Worm (Caenorhabditis elegans): ENCODE results near the gene M03E7.3.
A peak's percentile ranks its signal among the peaks of the same experiment; 100 is the strongest.

Gene M03E7.3

DNA sequence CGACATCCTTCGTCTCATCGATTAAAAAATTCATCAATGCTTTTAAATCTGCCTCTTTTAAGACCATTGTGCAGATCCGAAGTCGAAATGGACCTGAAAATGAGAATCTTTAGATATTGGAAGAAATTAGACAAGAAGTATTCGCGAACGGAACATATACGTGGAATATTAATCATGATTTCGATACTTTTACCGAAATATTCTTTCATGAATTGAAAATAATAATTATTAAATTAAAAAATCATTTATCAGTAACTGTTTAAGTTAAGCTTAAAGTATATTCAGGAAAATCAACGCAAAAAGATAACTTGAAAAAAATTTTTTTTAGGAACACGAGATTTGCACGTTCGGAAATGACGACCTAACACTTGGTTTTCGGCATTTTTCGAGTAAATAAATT is 13.6 kb upstream of the M03E7.3 start, which contains the start of gene CD4.8:
CD4.8 (minus strand) TSS at position 101 of the 400 bp plus-strand sequence.
- TF ChIP-seq T22C8.4 (GFP tag; IDR thresholded peaks at IDR 0.05), result no peak
- TF ChIP-seq cog-1 (tag; optimal IDR thresholded peaks at IDR 0.05), result no peak
- no peak for TF ChIP-seq klf-2 (GFP tag; conservative IDR thresholded peaks at IDR 0.05)
- TF ChIP-seq ztf-23 (GFP tag; IDR thresholded peaks at IDR 0.05), result no peak

ce11 chrV:5606255-5606654 is 8.6 kb upstream of the M03E7.3 start, which contains the start of gene CD4.1:
Gene CD4.1, plus strand, starts transcription at chrV:5606555.
- no peak for TF ChIP-seq tab-1 (GFP tag; IDR thresholded peaks at IDR 0.05)
- no peak for TF ChIP-seq klf-2 (GFP tag; conservative IDR thresholded peaks at IDR 0.05)
- no peak for TF ChIP-seq cog-1 (tag; optimal IDR thresholded peaks at IDR 0.05)
- TF ChIP-seq ztf-29 (GFP tag; IDR thresholded peaks at IDR 0.05), result no peak
- no peak for TF ChIP-seq T22C8.4 (GFP tag; IDR thresholded peaks at IDR 0.05)
- TF ChIP-seq med-1 (GFP tag; optimal IDR thresholded peaks at IDR 0.05; ENCODE audit: insufficient read depth), result no peak
- TF ChIP-seq ztf-23 (GFP tag; IDR thresholded peaks at IDR 0.05), result no peak
- no peak for TF ChIP-seq flt-1 (GFP tag; IDR thresholded peaks at IDR 0.05)
- no peak for TF ChIP-seq ref-1 (GFP tag; conservative IDR thresholded peaks at IDR 0.05)

DNA sequence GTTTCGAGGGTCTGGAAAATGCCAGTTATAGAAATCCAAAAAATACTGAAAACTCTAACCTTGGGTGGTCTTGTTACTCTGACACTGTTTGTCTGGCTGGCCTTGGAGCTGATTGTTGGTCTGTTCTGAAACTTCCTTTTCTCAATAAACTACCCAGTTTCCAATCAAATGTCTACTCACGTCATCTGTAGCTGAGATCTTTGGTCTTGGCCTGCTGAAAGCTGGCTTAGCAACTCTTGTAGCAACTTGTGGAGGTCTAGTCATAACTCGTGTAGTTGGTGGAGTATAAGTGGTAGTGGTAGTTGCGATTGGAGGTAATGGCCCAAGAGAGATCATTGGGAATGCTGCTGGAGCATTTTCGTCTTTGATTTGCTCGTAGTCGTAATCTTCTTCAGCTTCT is 4.6 kb upstream of the M03E7.3 start:
- TF ChIP-seq klf-2 (GFP tag; conservative IDR thresholded peaks at IDR 0.05) (no peak), T22C8.4 (GFP tag; IDR thresholded peaks at IDR 0.05) (no peak), cog-1 (tag; optimal IDR thresholded peaks at IDR 0.05) (no peak), flt-1 (GFP tag; IDR thresholded peaks at IDR 0.05) (no peak), ref-1 (GFP tag; conservative IDR thresholded peaks at IDR 0.05) (no peak), med-1 (GFP tag; optimal IDR thresholded peaks at IDR 0.05; ENCODE audit: insufficient read depth) (no peak), tab-1 (GFP tag; IDR thresholded peaks at IDR 0.05) (no peak), ztf-23 (GFP tag; IDR thresholded peaks at IDR 0.05) (no peak), ztf-29 (GFP tag; IDR thresholded peaks at IDR 0.05) (no peak)

DNA sequence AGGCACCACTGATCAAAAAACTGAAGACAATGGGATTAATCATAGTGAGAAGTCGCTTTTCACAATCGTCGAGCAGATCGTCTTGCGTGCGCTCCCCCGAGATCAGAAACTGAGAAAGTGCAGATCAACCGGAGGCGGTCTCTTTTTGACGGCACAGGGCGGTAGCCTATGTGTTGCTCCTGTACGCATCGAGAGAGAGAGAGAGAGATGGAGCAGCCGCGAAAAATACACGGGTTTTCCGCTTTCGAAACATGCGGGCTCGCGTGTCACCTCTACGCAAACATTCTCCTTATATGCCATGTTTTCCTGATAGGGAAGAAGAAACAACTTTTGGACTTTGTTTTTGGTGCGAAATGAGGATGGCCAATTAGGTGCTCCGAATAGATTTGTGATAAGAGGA is 1.7 kb upstream of the M03E7.3 start, which contains the start of gene lrpc-1:
lrpc-1 (minus strand) TSS at position 101 of the 400 bp plus-strand sequence.
- TF ChIP-seq ztf-23 (GFP tag; IDR thresholded peaks at IDR 0.05), result 0 out of 2 replicates have a peak, but pooled peaks have one; percentile 13
- TF ChIP-seq med-1 (GFP tag; optimal IDR thresholded peaks at IDR 0.05; ENCODE audit: insufficient read depth), result no peak
- no peak for TF ChIP-seq T22C8.4 (GFP tag; IDR thresholded peaks at IDR 0.05)

ce11 chrV:5617301-5617700 is 2.5 kb downstream of the M03E7.3 start, which contains the start of gene M03E7.2:
Gene M03E7.2, plus strand, starts transcription at chrV:5617601.
- TF ChIP-seq ztf-23 (GFP tag; IDR thresholded peaks at IDR 0.05), result no peak
- no peak for TF ChIP-seq ref-1 (GFP tag; conservative IDR thresholded peaks at IDR 0.05)
- TF ChIP-seq flt-1 (GFP tag; IDR thresholded peaks at IDR 0.05), result no peak
- TF ChIP-seq med-1 (GFP tag; optimal IDR thresholded peaks at IDR 0.05; ENCODE audit: insufficient read depth), result no peak
- no peak for TF ChIP-seq cog-1 (tag; optimal IDR thresholded peaks at IDR 0.05)
- no peak for TF ChIP-seq ztf-29 (GFP tag; IDR thresholded peaks at IDR 0.05)
- no peak for TF ChIP-seq tab-1 (GFP tag; IDR thresholded peaks at IDR 0.05)

DNA sequence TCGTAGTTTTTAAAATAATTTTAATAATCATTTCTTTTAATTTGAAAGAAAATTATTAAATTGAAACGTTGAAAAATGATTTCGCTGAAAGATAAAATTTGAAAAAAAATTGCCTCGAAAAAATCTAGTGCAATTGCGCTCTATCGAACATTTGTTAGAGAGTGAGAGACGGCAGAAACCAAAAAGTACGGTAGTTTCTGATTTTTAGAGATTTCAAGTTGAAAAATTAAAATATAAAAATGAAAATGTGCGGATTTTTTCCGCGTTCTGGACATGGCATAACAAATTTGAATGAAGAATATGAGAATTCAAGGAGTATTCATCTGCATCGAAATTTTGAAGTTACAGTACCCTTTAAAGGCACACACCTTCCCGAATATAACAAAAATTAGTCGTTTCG is 4.5 kb downstream of the M03E7.3 start:
- no peak for TF ChIP-seq klf-2 (GFP tag; conservative IDR thresholded peaks at IDR 0.05)
- no peak for TF ChIP-seq med-1 (GFP tag; optimal IDR thresholded peaks at IDR 0.05; ENCODE audit: insufficient read depth)
- TF ChIP-seq cog-1 (tag; optimal IDR thresholded peaks at IDR 0.05), result no peak
- no peak for TF ChIP-seq ref-1 (GFP tag; conservative IDR thresholded peaks at IDR 0.05)
- no peak for TF ChIP-seq ztf-23 (GFP tag; IDR thresholded peaks at IDR 0.05)
- TF ChIP-seq ztf-29 (GFP tag; IDR thresholded peaks at IDR 0.05), result no peak
- TF ChIP-seq T22C8.4 (GFP tag; IDR thresholded peaks at IDR 0.05), result no peak
- TF ChIP-seq tab-1 (GFP tag; IDR thresholded peaks at IDR 0.05), result no peak
- TF ChIP-seq flt-1 (GFP tag; IDR thresholded peaks at IDR 0.05), result no peak

ce11 chrV:5620040-5620439 is 5.2 kb downstream of the M03E7.3 start, which contains the start of gene memb-2:
Gene memb-2, minus strand, starts transcription at chrV:5620140.
- TF ChIP-seq tab-1 (GFP tag; IDR thresholded peaks at IDR 0.05), result no peak
- TF ChIP-seq cog-1 (tag; optimal IDR thresholded peaks at IDR 0.05), result no peak
- TF ChIP-seq ztf-23 (GFP tag; IDR thresholded peaks at IDR 0.05), result no peak
- TF ChIP-seq T22C8.4 (GFP tag; IDR thresholded peaks at IDR 0.05), result no peak
- no peak for TF ChIP-seq ref-1 (GFP tag; conservative IDR thresholded peaks at IDR 0.05)
- TF ChIP-seq flt-1 (GFP tag; IDR thresholded peaks at IDR 0.05), result no peak
- TF ChIP-seq med-1 (GFP tag; optimal IDR thresholded peaks at IDR 0.05; ENCODE audit: insufficient read depth), result no peak
- TF ChIP-seq klf-2 (GFP tag; conservative IDR thresholded peaks at IDR 0.05), result no peak
- TF ChIP-seq ztf-29 (GFP tag; IDR thresholded peaks at IDR 0.05), result no peak

DNA sequence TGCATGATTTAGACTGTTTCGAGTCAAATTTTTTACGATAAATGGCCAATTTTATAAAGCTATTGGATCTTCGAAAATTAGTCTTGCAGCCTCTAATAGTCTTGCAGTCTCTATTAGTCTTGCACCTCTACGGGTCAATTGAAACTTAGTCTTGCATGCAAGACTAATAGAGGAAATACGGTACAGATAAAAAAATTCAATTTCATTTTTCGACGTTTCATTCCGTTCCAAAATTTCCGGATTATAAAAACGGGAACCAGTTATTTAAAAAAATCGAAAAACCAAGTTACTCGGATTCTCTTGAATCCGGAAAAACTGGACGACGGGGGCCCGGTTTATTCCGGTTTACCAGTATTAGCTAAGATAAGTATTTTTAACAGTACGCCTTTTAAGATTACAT is 6.6 kb downstream of the M03E7.3 start, which contains the start of gene M03E7.1:
M03E7.1 (plus strand) TSS at position 301 of the 400 bp plus-strand sequence.
- TF ChIP-seq med-1 (GFP tag; optimal IDR thresholded peaks at IDR 0.05; ENCODE audit: insufficient read depth) (no peak), T22C8.4 (GFP tag; IDR thresholded peaks at IDR 0.05) (no peak), flt-1 (GFP tag; IDR thresholded peaks at IDR 0.05) (no peak), klf-2 (GFP tag; conservative IDR thresholded peaks at IDR 0.05) (no peak), cog-1 (tag; optimal IDR thresholded peaks at IDR 0.05) (no peak), ref-1 (GFP tag; conservative IDR thresholded peaks at IDR 0.05) (no peak), ztf-29 (GFP tag; IDR thresholded peaks at IDR 0.05) (no peak), tab-1 (GFP tag; IDR thresholded peaks at IDR 0.05) (no peak), ztf-23 (GFP tag; IDR thresholded peaks at IDR 0.05) (no peak)

ce11 chrV:5628014-5628413 is 13.2 kb downstream of the M03E7.3 start:
- TF ChIP-seq ztf-29 (GFP tag; IDR thresholded peaks at IDR 0.05) (no peak), tab-1 (GFP tag; IDR thresholded peaks at IDR 0.05) (no peak), ref-1 (GFP tag; conservative IDR thresholded peaks at IDR 0.05) (no peak), klf-2 (GFP tag; conservative IDR thresholded peaks at IDR 0.05) (no peak), flt-1 (GFP tag; IDR thresholded peaks at IDR 0.05) (no peak), ztf-23 (GFP tag; IDR thresholded peaks at IDR 0.05) (no peak), T22C8.4 (GFP tag; IDR thresholded peaks at IDR 0.05) (no peak), med-1 (GFP tag; optimal IDR thresholded peaks at IDR 0.05; ENCODE audit: insufficient read depth) (no peak), cog-1 (tag; optimal IDR thresholded peaks at IDR 0.05) (no peak)

ce11 chrV:5630792-5631191 is 16.0 kb downstream of the M03E7.3 start, which contains the start of gene acy-4:
Gene acy-4, minus strand, starts transcription at chrV:5630892.
- TF ChIP-seq ref-1 (GFP tag; conservative IDR thresholded peaks at IDR 0.05), result no peak
- no peak for TF ChIP-seq klf-2 (GFP tag; conservative IDR thresholded peaks at IDR 0.05)
- TF ChIP-seq ztf-29 (GFP tag; IDR thresholded peaks at IDR 0.05), result no peak
- TF ChIP-seq ztf-23 (GFP tag; IDR thresholded peaks at IDR 0.05), result no peak
- no peak for TF ChIP-seq T22C8.4 (GFP tag; IDR thresholded peaks at IDR 0.05)
- TF ChIP-seq flt-1 (GFP tag; IDR thresholded peaks at IDR 0.05), result no peak
- no peak for TF ChIP-seq cog-1 (tag; optimal IDR thresholded peaks at IDR 0.05)
- TF ChIP-seq tab-1 (GFP tag; IDR thresholded peaks at IDR 0.05), result no peak
- no peak for TF ChIP-seq med-1 (GFP tag; optimal IDR thresholded peaks at IDR 0.05; ENCODE audit: insufficient read depth)

Measured in whole organism, midembryonic.